Worm (Caenorhabditis elegans) whole organism, L2 larva: ENCODE results near the gene pola-1.

ENCODE experiments used
- C34F6.9 ChIP-seq: fragments of 150-350 bp; optimal IDR thresholded peaks from 2 replicates; lab custom pipeline; 2014; ENCODE audit warnings: missing biosample characterization, missing genetic modification characterization
- F13H6.1 ChIP-seq: sonication (generic microtip); optimal IDR thresholded peaks from 2 replicates; lab custom pipeline; 2016; ENCODE audit warnings: missing genetic modification characterization, missing compliant biosample characterization
- R02D3.7 ChIP-seq: fragments of 150-350 bp; optimal IDR thresholded peaks from 2 replicates; lab custom pipeline; 2014; ENCODE audit warnings: missing biosample characterization, missing genetic modification characterization
- Y55F3AM.14 ChIP-seq: fragments of 200-800 bp; sonication (Bioruptor generic); optimal IDR thresholded peaks from 2 replicates; lab custom pipeline; 2018; ENCODE audit warnings: mild to moderate bottlenecking, missing genetic modification characterization, missing compliant biosample characterization
- ZK546.5 ChIP-seq: sonication (generic microtip); optimal IDR thresholded peaks from 2 replicates; lab custom pipeline; 2017; ENCODE audit warnings: missing biosample characterization, missing genetic modification characterization
- aly-2 ChIP-seq: fragments of 150-350 bp; optimal IDR thresholded peaks from 2 replicates; lab custom pipeline; 2014; ENCODE audit warnings: missing biosample characterization, missing genetic modification characterization
- blmp-1 ChIP-seq: sonication (generic microtip); optimal IDR thresholded peaks from 2 replicates; lab custom pipeline; 2017; ENCODE audit warnings: missing genetic modification characterization, mild to moderate bottlenecking, missing compliant biosample characterization, antibody characterized with exemption, moderate library complexity; ENCODE audit not compliant: insufficient read depth
- ceh-16 ChIP-seq: fragments of 150-350 bp; optimal IDR thresholded peaks from 2 replicates; lab custom pipeline; 2014; ENCODE audit warnings: missing biosample characterization, missing genetic modification characterization
- ceh-82 ChIP-seq: fragments of 150-350 bp; optimal IDR thresholded peaks from 2 replicates; lab custom pipeline; 2014; ENCODE audit warnings: missing biosample characterization, missing genetic modification characterization
- crh-2 ChIP-seq: sonication (generic microtip); optimal IDR thresholded peaks from 2 replicates; lab custom pipeline; 2017; ENCODE audit warnings: missing biosample characterization, missing genetic modification characterization
- egl-27 ChIP-seq: sonication (generic microtip); optimal IDR thresholded peaks from 3 replicates; lab custom pipeline; 2017; ENCODE audit warnings: missing biosample characterization, missing genetic modification reagents, missing genetic modification characterization
- elt-3 ChIP-seq: sonication (generic microtip); optimal IDR thresholded peaks from 2 replicates; lab custom pipeline; 2017; ENCODE audit warnings: missing biosample characterization, missing genetic modification characterization
- fos-1 ChIP-seq: fragments of 150-350 bp; optimal IDR thresholded peaks from 2 replicates; lab custom pipeline; 2014; ENCODE audit warnings: missing biosample characterization, missing genetic modification characterization
- gmeb-1 ChIP-seq: fragments of 150-350 bp; optimal IDR thresholded peaks from 2 replicates; lab custom pipeline; 2014; ENCODE audit warnings: missing biosample characterization, missing genetic modification characterization
- lin-11 ChIP-seq: fragments of 150-350 bp; sonication (generic microtip); optimal IDR thresholded peaks from 2 replicates; lab custom pipeline; 2014; ENCODE audit warnings: missing biosample characterization, missing genetic modification characterization, inconsistent platforms, mixed read lengths
- lin-13 ChIP-seq: fragments of 150-350 bp; optimal IDR thresholded peaks from 2 replicates; lab custom pipeline; 2014; ENCODE audit warnings: missing biosample characterization, missing genetic modification reagents, missing genetic modification characterization
- lin-39 ChIP-seq: fragments of 150-350 bp; optimal IDR thresholded peaks from 2 replicates; lab custom pipeline; 2014; ENCODE audit warnings: missing biosample characterization, missing genetic modification reagents, missing genetic modification characterization
- lsy-2 ChIP-seq, 2 experiments: fragments of 150-350 bp in 1 of 2; sonication (generic microtip) in 1 of 2; optimal IDR thresholded peaks; 2 replicates each; lab custom pipeline; 2014 to 2017; ENCODE audit warnings: missing biosample characterization in 2 of 2, missing genetic modification characterization in 2 of 2
- mab-5 ChIP-seq: fragments of 150-350 bp; optimal IDR thresholded peaks from 2 replicates; lab custom pipeline; 2014; ENCODE audit warnings: missing biosample characterization, missing genetic modification characterization
- mdl-1 ChIP-seq, 2 experiments: fragments of 150-350 bp in 1 of 2; sonication (generic microtip) in 1 of 2; optimal IDR thresholded peaks; 2 replicates each; lab custom pipeline; 2017; ENCODE audit warnings: missing biosample characterization in 2 of 2, missing genetic modification characterization in 2 of 2
- nhr-10 ChIP-seq: sonication (generic microtip); optimal IDR thresholded peaks from 2 replicates; lab custom pipeline; 2017; ENCODE audit warnings: missing biosample characterization, missing genetic modification characterization
- nhr-11 ChIP-seq: fragments of 150-350 bp; optimal IDR thresholded peaks from 2 replicates; lab custom pipeline; 2014; ENCODE audit warnings: missing biosample characterization, missing genetic modification characterization
- nhr-12 ChIP-seq: fragments of 150-350 bp; optimal IDR thresholded peaks from 2 replicates; lab custom pipeline; 2014; ENCODE audit warnings: missing biosample characterization, missing genetic modification characterization
- nhr-129 ChIP-seq: fragments of 150-350 bp; optimal IDR thresholded peaks from 2 replicates; lab custom pipeline; 2014; ENCODE audit warnings: missing biosample characterization, missing genetic modification characterization
- nhr-21 ChIP-seq: fragments of 150-350 bp; optimal IDR thresholded peaks from 2 replicates; lab custom pipeline; 2014; ENCODE audit warnings: missing biosample characterization, missing genetic modification characterization
- nhr-23 ChIP-seq: fragments of 150-350 bp; optimal IDR thresholded peaks from 2 replicates; lab custom pipeline; 2014; ENCODE audit warnings: missing biosample characterization, missing genetic modification reagents, missing genetic modification characterization
- nhr-237 ChIP-seq: fragments of 150-350 bp; optimal IDR thresholded peaks from 2 replicates; lab custom pipeline; 2014; ENCODE audit warnings: missing biosample characterization, missing genetic modification characterization
- nhr-25 ChIP-seq: fragments of 150-350 bp; sonication (generic microtip); optimal IDR thresholded peaks from 3 replicates; lab custom pipeline; 2014; ENCODE audit warnings: missing biosample characterization, missing genetic modification characterization
- nhr-6 ChIP-seq: fragments of 150-350 bp; optimal IDR thresholded peaks from 2 replicates; lab custom pipeline; 2014; ENCODE audit warnings: missing biosample characterization, missing genetic modification characterization
- nhr-77 ChIP-seq: fragments of 150-350 bp; optimal IDR thresholded peaks from 2 replicates; lab custom pipeline; 2014; ENCODE audit warnings: missing biosample characterization, missing genetic modification characterization
- peb-1 ChIP-seq: fragments of 150-350 bp; optimal IDR thresholded peaks from 2 replicates; lab custom pipeline; 2014; ENCODE audit warnings: missing biosample characterization, missing genetic modification characterization
- sem-4 ChIP-seq: fragments of 150-350 bp; optimal IDR thresholded peaks from 2 replicates; lab custom pipeline; 2014; ENCODE audit warnings: missing biosample characterization, missing genetic modification reagents, missing genetic modification characterization
- skn-1 ChIP-seq: sonication (generic microtip); optimal IDR thresholded peaks from 2 replicates; lab custom pipeline; 2017; ENCODE audit warnings: missing biosample characterization, missing genetic modification characterization
- sma-3 ChIP-seq: sonication (generic microtip); optimal IDR thresholded peaks from 2 replicates; lab custom pipeline; 2016; ENCODE audit warnings: missing genetic modification reagents, missing genetic modification characterization, missing compliant biosample characterization
- sma-9 ChIP-seq, 2 experiments: fragments of 150-350 bp in 1 of 2; sonication (generic microtip) in 1 of 2; optimal IDR thresholded peaks; 2 replicates each; lab custom pipeline; 2014 to 2016; ENCODE audit warnings: missing genetic modification characterization in 2 of 2, mild to moderate bottlenecking in 1 of 2, missing biosample characterization in 1 of 2, missing compliant biosample characterization in 1 of 2, missing genetic modification reagents in 1 of 2, moderate library complexity in 1 of 2
- snpc-4 ChIP-seq: fragments of 150-350 bp; optimal IDR thresholded peaks from 2 replicates; lab custom pipeline; 2014; ENCODE audit warnings: missing biosample characterization, missing genetic modification characterization
- unc-39 ChIP-seq: fragments of 150-350 bp; optimal IDR thresholded peaks from 2 replicates; lab custom pipeline; 2014; ENCODE audit warnings: missing biosample characterization, missing genetic modification characterization
- unc-55 ChIP-seq: fragments of 150-350 bp; sonication (generic microtip); optimal IDR thresholded peaks from 3 replicates; lab custom pipeline; 2014; ENCODE audit warnings: missing biosample characterization, missing genetic modification reagents, missing genetic modification characterization
- zag-1 ChIP-seq: fragments of 150-350 bp; optimal IDR thresholded peaks from 2 replicates; lab custom pipeline; 2014; ENCODE audit warnings: missing biosample characterization, missing genetic modification characterization
- ztf-11 ChIP-seq: sonication (generic microtip); optimal IDR thresholded peaks from 2 replicates; lab custom pipeline; 2017; ENCODE audit warnings: missing biosample characterization, missing genetic modification characterization
- ztf-4 ChIP-seq: fragments of 150-350 bp; optimal IDR thresholded peaks from 2 replicates; lab custom pipeline; 2014; ENCODE audit warnings: missing biosample characterization, missing genetic modification characterization

Gene pola-1

DNA sequence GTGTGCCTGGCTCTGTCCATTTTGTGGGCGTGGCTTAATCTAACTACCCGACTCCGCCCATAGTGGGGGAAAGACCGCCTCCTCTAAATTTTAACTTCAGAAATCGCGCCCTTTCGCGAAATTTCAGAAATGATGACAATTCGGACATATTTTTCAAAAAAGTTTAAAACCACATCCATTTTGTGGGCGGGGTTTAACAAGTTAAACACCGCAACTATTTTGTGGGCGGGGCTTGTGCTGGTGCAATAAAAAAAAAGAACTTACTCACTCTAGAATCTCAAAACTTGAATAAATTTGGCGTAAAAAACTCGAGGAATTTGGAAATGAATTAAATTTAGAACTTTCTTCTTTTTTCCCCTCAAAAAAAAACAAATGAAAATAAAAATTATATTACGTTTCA, 28.3 kb downstream of the pola-1 start:
- TF ChIP-seq ceh-16 (tag; lab: Kevin White, UChicago) (no peak), mab-5 (no peak), nhr-6 (tag; lab: Kevin White, UChicago) (no peak), unc-39 (tag; lab: Kevin White, UChicago) (no peak), ZK546.5 (tag; lab: Kevin White, UChicago) (no peak), nhr-21 (tag; lab: Kevin White, UChicago) (no peak), blmp-1 (tag; lab: Kevin White, UChicago) (no peak), sma-9 (GFP tag; optimal IDR thresholded peaks at IDR 0.05; lab: Kevin White, UChicago) (no peak), sma-9 (tag; optimal IDR thresholded peaks at IDR 0.05; lab: Kevin White, UChicago) (no peak), nhr-25 (tag; lab: Kevin White, UChicago) (no peak), crh-2 (tag; lab: Kevin White, UChicago) (no peak), nhr-23 (no peak), sma-3 (GFP tag; lab: Kevin White, UChicago) (no peak), lin-39 (no peak), nhr-10 (tag; lab: Kevin White, UChicago) (no peak)

DNA sequence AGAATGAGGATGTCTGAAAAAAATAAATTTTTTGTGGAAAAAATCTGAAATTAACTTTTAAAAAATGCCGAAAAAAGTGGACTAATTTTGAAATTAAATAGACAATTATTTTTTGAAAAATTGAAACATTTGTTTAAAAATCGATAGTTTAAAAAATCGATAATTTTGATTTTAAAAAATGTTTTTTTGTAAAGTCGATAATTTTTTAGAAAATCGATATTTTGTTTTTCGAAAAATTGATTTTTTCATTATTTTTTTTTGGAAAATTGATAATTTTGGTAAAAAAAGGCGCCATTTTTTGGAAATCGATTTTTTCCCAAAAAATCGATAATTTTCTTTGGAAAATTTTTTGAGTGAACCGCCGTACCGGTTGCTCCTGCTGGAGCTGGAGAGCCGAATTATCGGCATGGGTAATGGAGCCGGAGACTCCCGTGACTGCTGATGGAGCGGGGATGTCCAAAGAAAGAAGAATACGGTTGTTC, 30.0 kb downstream of the pola-1 start:
- TF ChIP-seq lin-39 (no peak), sma-9 (GFP tag; optimal IDR thresholded peaks at IDR 0.05; lab: Kevin White, UChicago) (no peak), sma-9 (tag; optimal IDR thresholded peaks at IDR 0.05; lab: Kevin White, UChicago) (no peak), R02D3.7 (tag; lab: Kevin White, UChicago) (no peak), F13H6.1 (tag; lab: Kevin White, UChicago) (no peak), ceh-82 (no peak)

DNA sequence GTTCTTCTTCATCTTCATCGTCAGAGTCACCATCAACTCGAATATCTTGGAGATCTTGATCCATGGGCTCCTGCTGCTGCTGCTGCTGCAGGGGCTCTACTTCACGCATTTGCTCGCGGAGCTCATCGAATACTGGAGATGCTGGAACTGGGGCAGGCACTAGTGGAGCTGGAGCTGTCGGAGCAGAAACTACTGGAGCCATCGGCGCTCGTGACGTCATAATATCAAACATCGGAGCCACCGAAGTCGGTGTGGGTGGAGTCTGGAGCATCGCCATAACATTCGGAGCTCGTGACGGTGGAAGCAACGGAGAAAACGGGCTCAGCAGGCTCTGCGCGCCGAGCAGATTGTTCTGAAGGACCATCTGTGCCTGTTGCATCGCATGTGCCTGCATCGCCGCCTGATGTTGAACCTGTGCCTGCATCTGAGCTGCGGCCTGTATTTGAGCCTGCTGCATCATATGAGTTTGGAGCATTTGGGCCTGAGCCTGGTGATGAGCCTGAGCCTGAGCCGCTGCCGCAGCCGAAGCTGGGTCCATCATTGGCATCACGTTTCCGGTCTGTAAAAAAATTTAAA, 33.5 kb downstream of the pola-1 start:
- TF ChIP-seq nhr-6 (tag; lab: Kevin White, UChicago) (no peak), nhr-21 (tag; lab: Kevin White, UChicago) (no peak), nhr-129 (tag; lab: Kevin White, UChicago) (no peak), nhr-237 (no peak), lin-13 (GFP tag; lab: Kevin White, UChicago) (no peak), aly-2 (no peak), fos-1 (tag; lab: Kevin White, UChicago) (no peak), lin-39 (no peak), ztf-11 (tag; lab: Kevin White, UChicago) (no peak), peb-1 (tag; lab: Kevin White, UChicago) (no peak), nhr-10 (tag; lab: Kevin White, UChicago) (no peak), nhr-77 (no peak), ceh-82 (no peak), sma-9 (GFP tag; optimal IDR thresholded peaks at IDR 0.05; lab: Kevin White, UChicago) (no peak), sma-9 (tag; optimal IDR thresholded peaks at IDR 0.05; lab: Kevin White, UChicago) (no peak), nhr-11 (no peak), ztf-4 (tag; lab: Kevin White, UChicago) (no peak), snpc-4 (tag; lab: Kevin White, UChicago) (no peak), gmeb-1 (tag; lab: Kevin White, UChicago) (no peak), egl-27 (tag; lab: Kevin White, UChicago) (no peak)

DNA sequence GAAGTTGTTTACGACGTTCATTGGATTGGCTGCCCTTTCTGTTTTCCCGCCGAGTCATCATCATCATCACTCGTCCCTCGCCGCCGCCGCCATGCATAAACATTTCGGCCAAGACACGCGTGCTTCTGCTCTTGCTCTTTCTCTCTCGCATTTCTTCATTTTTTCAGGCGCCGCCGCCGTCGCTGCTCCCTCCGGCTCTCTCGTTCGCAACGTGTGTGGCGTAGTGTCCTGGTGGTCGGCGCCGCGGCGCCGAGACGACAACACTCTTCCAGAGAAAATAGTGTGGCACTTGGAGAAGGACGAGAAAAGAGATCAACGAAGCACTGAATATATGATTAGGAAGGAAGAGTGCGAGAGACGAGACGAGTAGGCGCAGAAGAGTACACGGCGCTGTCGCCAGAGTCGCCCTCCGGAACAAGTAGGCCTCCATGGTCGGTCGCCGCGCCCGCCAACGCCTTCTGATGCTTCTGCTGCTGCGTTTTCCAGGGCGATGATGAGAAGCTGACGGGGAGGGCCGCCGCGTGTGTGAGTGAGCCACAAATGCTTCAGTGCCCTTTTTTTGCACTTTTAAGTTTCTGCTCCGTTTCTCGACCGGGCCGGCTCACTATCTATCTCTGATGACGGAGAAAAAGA, 43.4 kb downstream of the pola-1 start:
- TF ChIP-seq skn-1 (no peak), sma-9 (GFP tag; optimal IDR thresholded peaks at IDR 0.05; lab: Kevin White, UChicago) (peak; percentile 58), sma-9 (tag; optimal IDR thresholded peaks at IDR 0.05; lab: Kevin White, UChicago) (no peak), unc-55 (GFP tag; lab: Kevin White, UChicago) (peak; percentile 66), lin-11 (tag; lab: Kevin White, UChicago) (peak; percentile 50), mdl-1 (tag; optimal IDR thresholded peaks at IDR 0.05; lab: Kevin White, UChicago) (peak in 1 of 2 experiments; percentile 71), F13H6.1 (tag; lab: Kevin White, UChicago) (peak; percentile 82), lin-13 (GFP tag; lab: Kevin White, UChicago) (peak; percentile 32), lsy-2 (tag; optimal IDR thresholded peaks at IDR 0.05; lab: Kevin White, UChicago) (peak in 1 of 2 experiments; percentile 50), sma-3 (GFP tag; lab: Kevin White, UChicago) (peak; percentile 40), crh-2 (tag; lab: Kevin White, UChicago) (peak; percentile 80), nhr-10 (tag; lab: Kevin White, UChicago) (no peak), C34F6.9 (tag; lab: Kevin White, UChicago) (peak; percentile 67), Y55F3AM.14 (GFP tag; lab: Kevin White, UChicago) (peak; percentile 40), lin-39 (no peak), sem-4 (tag; lab: Kevin White, UChicago) (peak; percentile 32), elt-3 (tag; lab: Kevin White, UChicago) (no peak), fos-1 (tag; lab: Kevin White, UChicago) (peak; percentile 64), zag-1 (tag; lab: Kevin White, UChicago) (peak; percentile 89), nhr-12 (tag; lab: Kevin White, UChicago) (no peak), snpc-4 (tag; lab: Kevin White, UChicago) (no peak), ceh-16 (tag; lab: Kevin White, UChicago) (no peak)
